Worm (Caenorhabditis elegans): ENCODE data around the gene F54H12.5.
A peak's percentile ranks its signal among the peaks of the same experiment; 100 is the strongest.

ce11 chrIII:7978723-7979122 is 6.8 kb upstream of the F54H12.5 start:
- TF ChIP-seq grh-1 (GFP tag; IDR thresholded peaks at IDR 0.05) (no peak), ama-1 (optimal IDR thresholded peaks at IDR 0.05) (no peak), snu-23 (GFP tag; optimal IDR thresholded peaks at IDR 0.05) (peak; percentile 77), jun-1 (tag; optimal IDR thresholded peaks at IDR 0.05) (peak; percentile 26), lir-3 (tag; optimal IDR thresholded peaks at IDR 0.05; ENCODE audit: poor library complexity) (no peak), unc-62 (GFP tag; optimal IDR thresholded peaks at IDR 0.05) (no peak)
